Worm (Caenorhabditis elegans): ENCODE results near the gene ubc-20.

- TF ChIP-seq nhr-11 (tag; optimal IDR thresholded peaks at IDR 0.05) (no peak), zag-1 (tag; optimal IDR thresholded peaks at IDR 0.05) (no peak), ceh-16 (tag; optimal IDR thresholded peaks at IDR 0.05) (no peak), R02D3.7 (tag; optimal IDR thresholded peaks at IDR 0.05) (no peak), ztf-11 (tag; optimal IDR thresholded peaks at IDR 0.05) (no peak), snpc-4 (tag; optimal IDR thresholded peaks at IDR 0.05) (no peak), lsy-2 (tag; optimal IDR thresholded peaks at IDR 0.05) (no peak), skn-1 (tag; optimal IDR thresholded peaks at IDR 0.05) (no peak)
Observed at ce11 chrIII:149132-149531, 39.5 kb upstream of the ubc-20 start.
